Comparison of ENCODE assay signal across 1 fruit fly cellular context in genomic region chr2L:5090352-5090751, dm6.
TF ChIP-seq lines count a peak whose summit lies in the region.

No protein-coding gene starts in this region.

TF ChIP-seq in whole organism, prepupa, 60 proteins besides CTCF, POLR2A, EP300 and RAD21 (continued from another document):
- TF ChIP-seq spab (GFP tag; optimal IDR thresholded peaks at IDR 0.05; lab: Kevin White, UChicago) (peak; percentile 18), Sox14 (GFP tag; optimal IDR thresholded peaks at IDR 0.05; lab: Kevin White, UChicago) (peak; percentile 17), CG15336 (GFP tag; IDR thresholded peaks at IDR 0.05; lab: Robert Waterston, UW) (peak; percentile 64), CG6808 (GFP tag; optimal IDR thresholded peaks at IDR 0.05; lab: Kevin White, UChicago) (no peak), CG11294 (GFP tag; IDR thresholded peaks at IDR 0.05; lab: Robert Waterston, UW) (peak; percentile 16; the same call in 1 of the 2 replicates), CG6276 (GFP tag; optimal IDR thresholded peaks at IDR 0.05; lab: Kevin White, UChicago) (peak; percentile 24), Blimp-1 (GFP tag; optimal IDR thresholded peaks at IDR 0.05; lab: Kevin White, UChicago) (no peak), CG9139 (GFP tag; optimal IDR thresholded peaks at IDR 0.05; lab: Kevin White, UChicago) (no peak), CG1621 (tag; optimal IDR thresholded peaks at IDR 0.05; lab: Kevin White, UChicago) (peak; percentile 21), svp (GFP tag; lab: Kevin White, UChicago) (no peak), Ets96B (tag; optimal IDR thresholded peaks at IDR 0.05; lab: Kevin White, UChicago) (no peak), cyc (GFP tag; optimal IDR thresholded peaks at IDR 0.05; lab: Kevin White, UChicago) (no peak), Lpt (GFP tag; optimal IDR thresholded peaks at IDR 0.05; lab: Kevin White, UChicago) (no peak), vri (GFP tag; optimal IDR thresholded peaks at IDR 0.05; lab: Kevin White, UChicago) (no peak), OdsH (GFP tag; optimal IDR thresholded peaks at IDR 0.05; lab: Kevin White, UChicago) (peak; percentile 41), Sox102F (GFP tag; optimal IDR thresholded peaks at IDR 0.05; lab: Kevin White, UChicago) (no peak)
